Worm (Caenorhabditis elegans): ENCODE results near the gene T23D5.3.

- TF ChIP-seq elt-3 (tag; optimal IDR thresholded peaks at IDR 0.05) = no peak
- no peak for TF ChIP-seq bed-3 (GFP tag; optimal IDR thresholded peaks at IDR 0.05)
- TF ChIP-seq blmp-1 (tag; optimal IDR thresholded peaks at IDR 0.05) = no peak
- TF ChIP-seq snpc-4 (tag; optimal IDR thresholded peaks at IDR 0.05) = no peak
- no peak for TF ChIP-seq nhr-12 (tag; optimal IDR thresholded peaks at IDR 0.05)
- no peak for TF ChIP-seq nhr-76 (tag; optimal IDR thresholded peaks at IDR 0.05)
- TF ChIP-seq elt-1 (tag; optimal IDR thresholded peaks at IDR 0.05; ENCODE audit: borderline replicate concordance, insufficient read depth) = no peak
- no peak for TF ChIP-seq unc-120 (tag; optimal IDR thresholded peaks at IDR 0.05; ENCODE audit: poor library complexity, severe bottlenecking)
- no peak for TF ChIP-seq unc-39 (tag; optimal IDR thresholded peaks at IDR 0.05)
These were observed 1.3 kb downstream of the T23D5.3 start, which contains the start of gene str-38 for ce11 chrV:15732209-15732608.

Data from whole organism, mixed stage, embryonic.